Fruit fly (Drosophila melanogaster) whole organism, embryonic: ENCODE data around the gene fal.

Experiments
- Aef1 ChIP-seq: fragments of 200-800 bp; sonication (Bioruptor generic); IDR thresholded peaks from 3 replicates; pipeline ENCODE4 v1.3.6; 2022; ENCODE audit warnings: missing biosample characterization, missing genetic modification characterization
- Antp ChIP-seq: fragments of 200-800 bp; sonication (Bioruptor generic); optimal IDR thresholded peaks from 3 replicates; lab custom pipeline; 2016; ENCODE audit warnings: missing biosample characterization, missing genetic modification characterization
- Awh ChIP-seq: fragments of 200-800 bp; sonication (Bioruptor generic); IDR thresholded peaks from 2 replicates; pipeline ENCODE4, ENCODE4 v1.3.6; 2022; ENCODE audit warnings: missing biosample characterization, missing genetic modification characterization
- Bdp1 ChIP-seq: fragments of 200-800 bp; sonication (Bioruptor generic); optimal IDR thresholded peaks from 3 replicates; lab custom pipeline; 2016; ENCODE audit warnings: missing biosample characterization, missing genetic modification characterization
- Bgb ChIP-seq: fragments of 200-800 bp; sonication (Bioruptor generic); IDR thresholded peaks from 2 replicates; pipeline ENCODE4 v1.3.6; 2022; ENCODE audit warnings: missing biosample characterization, missing genetic modification characterization; ENCODE audit not compliant: partially characterized antibody
- CG10366 ChIP-seq: fragments of 200-800 bp; sonication (Bioruptor generic); IDR thresholded peaks from 2 replicates; pipeline ENCODE4 v1.3.6; 2022; ENCODE audit warnings: missing biosample characterization, missing genetic modification characterization
- CG11696 ChIP-seq: fragments of 200-800 bp; sonication (Bioruptor generic); IDR thresholded peaks from 2 replicates; pipeline ENCODE4 v1.3.6; 2022; ENCODE audit warnings: missing biosample characterization, missing genetic modification characterization
- CG1233 ChIP-seq: fragments of 200-800 bp; sonication (Bioruptor generic); optimal IDR thresholded peaks from 4 replicates; lab custom pipeline; 2018; ENCODE audit warnings: missing biosample characterization, mild to moderate bottlenecking, missing genetic modification characterization
- CG13624 ChIP-seq: fragments of 200-800 bp; sonication (Bioruptor generic); optimal IDR thresholded peaks from 2 replicates; lab custom pipeline; 2016; ENCODE audit warnings: missing biosample characterization, missing genetic modification characterization
- CG14965 ChIP-seq: fragments of 200-800 bp; sonication (Bioruptor generic); optimal IDR thresholded peaks from 2 replicates; lab custom pipeline; 2016; ENCODE audit warnings: missing biosample characterization, missing genetic modification characterization, borderline replicate concordance
- CG2116 ChIP-seq: fragments of 200-800 bp; sonication (Bioruptor generic); optimal IDR thresholded peaks from 3 replicates; lab custom pipeline; 2018; ENCODE audit warnings: missing biosample characterization, mild to moderate bottlenecking, missing genetic modification characterization
- CG3065 ChIP-seq: fragments of 200-800 bp; sonication (Bioruptor generic); optimal IDR thresholded peaks from 2 replicates; lab custom pipeline; 2016; ENCODE audit warnings: missing biosample characterization, missing genetic modification characterization
- CG31441 ChIP-seq: fragments of 200-800 bp; sonication (Bioruptor generic); IDR thresholded peaks from 2 replicates; pipeline ENCODE4 v1.3.6; 2022; ENCODE audit warnings: missing biosample characterization, missing genetic modification characterization
- CG34224 ChIP-seq: fragments of 200-800 bp; sonication (Bioruptor generic); IDR thresholded peaks from 3 replicates; pipeline ENCODE4 v1.3.6; 2022; ENCODE audit warnings: missing biosample characterization, missing genetic modification characterization; ENCODE audit not compliant: partially characterized antibody
- CG3726 ChIP-seq: fragments of 200-800 bp; sonication (Bioruptor generic); IDR thresholded peaks from 3 replicates; pipeline ENCODE4, ENCODE4 v1.3.6; 2022; ENCODE audit warnings: missing biosample characterization, missing genetic modification characterization
- CG4360 ChIP-seq: fragments of 200-800 bp; sonication (Bioruptor generic); IDR thresholded peaks from 2 replicates; pipeline ENCODE4 v1.3.6; 2022; ENCODE audit warnings: missing biosample characterization, missing genetic modification characterization
- CG4617 ChIP-seq: fragments of 200-800 bp; sonication (Bioruptor generic); optimal IDR thresholded peaks from 3 replicates; lab custom pipeline; 2016; ENCODE audit warnings: missing biosample characterization, missing genetic modification characterization, borderline replicate concordance
- CG6765 ChIP-seq: fragments of 200-800 bp; sonication (Bioruptor generic); optimal IDR thresholded peaks from 3 replicates; lab custom pipeline; 2017; ENCODE audit warnings: missing biosample characterization, mild to moderate bottlenecking, missing genetic modification characterization
- CG7987 ChIP-seq: fragments of 200-800 bp; sonication (Bioruptor generic); optimal IDR thresholded peaks from 2 replicates; lab custom pipeline; 2018; ENCODE audit warnings: missing biosample characterization, mild to moderate bottlenecking, missing genetic modification characterization, moderate library complexity
- CG9797 ChIP-seq: fragments of 200-800 bp; sonication (Bioruptor generic); optimal IDR thresholded peaks from 3 replicates; lab custom pipeline; 2018; ENCODE audit warnings: missing biosample characterization, mild to moderate bottlenecking, missing genetic modification characterization
- Dad ChIP-seq: fragments of 200-800 bp; sonication (Bioruptor generic); optimal IDR thresholded peaks from 3 replicates; lab custom pipeline; 2016; ENCODE audit warnings: missing biosample characterization, missing genetic modification characterization
- Dip2 ChIP-seq: fragments of 200-800 bp; sonication (Bioruptor generic); IDR thresholded peaks from 2 replicates; pipeline ENCODE4 v1.3.6; 2022; ENCODE audit warnings: missing biosample characterization, missing genetic modification characterization
- Doc2 ChIP-seq: fragments of 200-800 bp; sonication (Bioruptor generic); IDR thresholded peaks from 2 replicates; pipeline ENCODE4 v1.3.6; 2022; ENCODE audit warnings: missing biosample characterization, missing genetic modification characterization
- H2.0 ChIP-seq: fragments of 200-800 bp; sonication (Bioruptor generic); IDR thresholded peaks from 2 replicates; pipeline ENCODE4 v1.3.6; 2022; ENCODE audit warnings: missing biosample characterization, missing genetic modification characterization
- Hr51 ChIP-seq, 2 experiments: fragments of 200-800 bp; sonication (Bioruptor generic); optimal IDR thresholded peaks; 2 replicates in 1 of 2; 3 replicates in 1 of 2; lab custom pipeline; 2016 to 2018; ENCODE audit warnings: missing biosample characterization in 2 of 2, missing genetic modification characterization in 2 of 2, mild to moderate bottlenecking in 1 of 2, moderate library complexity in 1 of 2
- Jarid2 ChIP-seq: fragments of 200-800 bp; sonication (Bioruptor generic); optimal IDR thresholded peaks from 3 replicates; lab custom pipeline; 2017; ENCODE audit warnings: mild to moderate bottlenecking, missing biosample characterization, missing genetic modification reagents, missing genetic modification characterization
- Mad ChIP-seq: fragments of 200-800 bp; sonication (Bioruptor generic); optimal IDR thresholded peaks from 2 replicates; lab custom pipeline; 2016; ENCODE audit warnings: missing biosample characterization, missing genetic modification characterization
- NK7.1 ChIP-seq: fragments of 200-800 bp; sonication (Bioruptor generic); optimal IDR thresholded peaks from 3 replicates; lab custom pipeline; 2016; ENCODE audit warnings: missing biosample characterization, missing genetic modification characterization
- NfI ChIP-seq: fragments of 200-800 bp; sonication (Bioruptor generic); optimal IDR thresholded peaks from 3 replicates; lab custom pipeline; 2018; ENCODE audit warnings: missing biosample characterization, mild to moderate bottlenecking, missing genetic modification characterization, moderate library complexity
- Sox100B ChIP-seq: fragments of 200-800 bp; sonication (Bioruptor generic); optimal IDR thresholded peaks from 3 replicates; lab custom pipeline; 2018; ENCODE audit warnings: missing biosample characterization, mild to moderate bottlenecking, missing genetic modification characterization
- cad ChIP-seq: fragments of >200 bp; optimal IDR thresholded peaks from 2 replicates; lab custom pipeline; 2017; ENCODE audit warnings: missing biosample characterization, missing genetic modification characterization
- chif ChIP-seq, 2 experiments: fragments of 200-800 bp; sonication (Bioruptor generic); optimal IDR thresholded peaks; 3 replicates each; lab custom pipeline; 2016; ENCODE audit warnings: missing biosample characterization in 2 of 2, missing genetic modification characterization in 2 of 2
- chm ChIP-seq: fragments of 200-800 bp; sonication (Bioruptor generic); IDR thresholded peaks from 2 replicates; pipeline ENCODE4 v1.3.6; 2022; ENCODE audit warnings: missing biosample characterization, missing genetic modification characterization
- corto ChIP-seq: fragments of 200-800 bp; sonication (Bioruptor generic); optimal IDR thresholded peaks from 2 replicates; lab custom pipeline; 2016; ENCODE audit warnings: missing biosample characterization, mild to moderate bottlenecking, missing genetic modification characterization, moderate library complexity
- cwo ChIP-seq: fragments of 200-800 bp; sonication (Bioruptor generic); optimal IDR thresholded peaks from 3 replicates; lab custom pipeline; 2017; ENCODE audit warnings: missing biosample characterization, missing genetic modification characterization, mild to moderate bottlenecking, moderate library complexity, missing genetic modification reagents
- dm ChIP-seq: fragments of 200-800 bp; sonication (Bioruptor generic); optimal IDR thresholded peaks from 3 replicates; lab custom pipeline; 2016; ENCODE audit warnings: missing biosample characterization, missing genetic modification characterization
- dmrt99B ChIP-seq: fragments of 200-800 bp; sonication (Bioruptor generic); optimal IDR thresholded peaks from 2 replicates; lab custom pipeline; 2018; ENCODE audit warnings: missing biosample characterization, mild to moderate bottlenecking, missing genetic modification characterization, moderate library complexity
- esg ChIP-seq: fragments of 200-800 bp; sonication (Bioruptor generic); conservative IDR thresholded peaks from 2 replicates; pipeline ENCODE4 v1.3.6; 2022; ENCODE audit warnings: missing biosample characterization, missing genetic modification characterization
- gem ChIP-seq: fragments of 200-800 bp; sonication (Bioruptor generic); optimal IDR thresholded peaks from 2 replicates; lab custom pipeline; 2019; ENCODE audit warnings: missing biosample characterization, mild to moderate bottlenecking, missing genetic modification characterization, moderate library complexity
- grn ChIP-seq: fragments of 200-800 bp; sonication (Bioruptor generic); optimal IDR thresholded peaks from 3 replicates; lab custom pipeline; 2017; ENCODE audit warnings: missing biosample characterization, missing genetic modification characterization
- jigr1 ChIP-seq: fragments of 200-800 bp; sonication (Bioruptor generic); IDR thresholded peaks from 3 replicates; pipeline ENCODE4 v1.3.6; 2022; ENCODE audit warnings: missing biosample characterization, missing genetic modification characterization
- lola ChIP-seq, 3 experiments: fragments of >200 bp in 2 of 3; fragments of 200-800 bp in 1 of 3; sonication (Bioruptor generic) in 1 of 3; optimal IDR thresholded peaks; 2 replicates each; lab custom pipeline; 2017 to 2019; ENCODE audit warnings: missing biosample characterization in 3 of 3, missing genetic modification characterization in 3 of 3, mild to moderate bottlenecking in 1 of 3, moderate library complexity in 1 of 3
- nmo ChIP-seq: fragments of 200-800 bp; sonication (Bioruptor generic); optimal IDR thresholded peaks from 2 replicates; lab custom pipeline; 2018; ENCODE audit warnings: missing biosample characterization, mild to moderate bottlenecking, missing genetic modification characterization, moderate library complexity
- prd ChIP-seq, 3 experiments: fragments of >200 bp in 2 of 3; fragments of 200-800 bp in 1 of 3; sonication (Bioruptor generic) in 1 of 3; optimal IDR thresholded peaks in 2 of 3; IDR thresholded peaks in 1 of 3; 2 replicates in 2 of 3; 3 replicates in 1 of 3; pipeline versions ENCODE4 v1.3.6 to Lab custom; 2017 to 2022; ENCODE audit warnings: missing biosample characterization in 1 of 3, missing genetic modification characterization in 1 of 3
- ro ChIP-seq: fragments of 200-800 bp; sonication (Bioruptor generic); IDR thresholded peaks from 2 replicates; pipeline ENCODE4 v1.3.6; 2022; ENCODE audit warnings: missing biosample characterization, missing genetic modification characterization
- seq ChIP-seq: fragments of 200-800 bp; sonication (Bioruptor generic); IDR thresholded peaks from 2 replicates; pipeline ENCODE4 v1.3.6; 2022; ENCODE audit warnings: missing biosample characterization, missing genetic modification characterization
- slou ChIP-seq: fragments of 200-800 bp; sonication (Bioruptor generic); optimal IDR thresholded peaks from 3 replicates; lab custom pipeline; 2016; ENCODE audit warnings: missing biosample characterization, missing genetic modification characterization
- wek ChIP-seq: fragments of 200-800 bp; sonication (Bioruptor generic); optimal IDR thresholded peaks from 3 replicates; lab custom pipeline; 2018; ENCODE audit warnings: missing biosample characterization, mild to moderate bottlenecking, missing genetic modification characterization, moderate library complexity
- zen2 ChIP-seq: fragments of 200-800 bp; sonication (Bioruptor generic); IDR thresholded peaks from 3 replicates; pipeline ENCODE4 v1.3.6; 2022; ENCODE audit warnings: missing biosample characterization, missing genetic modification characterization; ENCODE audit not compliant: partially characterized antibody

fal gene

dm6 chr3L:19294235-19294612, at the start of gene fal (continued):
- TF ChIP-seq NfI (GFP tag; lab: Kevin White, UChicago) (no peak), wek (GFP tag; lab: Kevin White, UChicago) (no peak), Dad (GFP tag; lab: Kevin White, UChicago) (no peak), CG7987 (GFP tag; lab: Kevin White, UChicago) (no peak)

dm6 chr3L:19251643-19252042, 42.7 kb upstream of the fal start:
- TF ChIP-seq slou, result no peak
- TF ChIP-seq CG4360, result no peak
- peak; percentile 28 for TF ChIP-seq cwo
- no peak for TF ChIP-seq seq (GFP tag; lab: Robert Waterston, UW)
- TF ChIP-seq Sox100B (GFP tag; lab: Kevin White, UChicago), result peak; percentile 43
- no peak for TF ChIP-seq chif (GFP tag; optimal IDR thresholded peaks at IDR 0.05; lab: Kevin White, UChicago)
- TF ChIP-seq CG13624, result no peak
- peak; percentile 5 for TF ChIP-seq CG6765 (GFP tag; lab: Kevin White, UChicago)
- no peak for TF ChIP-seq zen2 (GFP tag; lab: Robert Waterston, UW)
- TF ChIP-seq CG34224, result no peak
- no peak for TF ChIP-seq Dip2
- TF ChIP-seq Awh (GFP tag; lab: Robert Waterston, UW), result no peak
- TF ChIP-seq grn (GFP tag; lab: Kevin White, UChicago), result no peak
- TF ChIP-seq jigr1 (GFP tag; lab: Robert Waterston, UW), result no peak
- TF ChIP-seq cad (GFP tag; lab: Kevin White, UChicago), result no peak
- TF ChIP-seq Mad (GFP tag; lab: Kevin White, UChicago), result no peak
- TF ChIP-seq CG10366 (GFP tag; lab: Robert Waterston, UW), result no peak
- TF ChIP-seq CG1233 (GFP tag; lab: Kevin White, UChicago), result no peak
- TF ChIP-seq gem, result peak; percentile 69
- no peak for TF ChIP-seq H2.0 (GFP tag; lab: Robert Waterston, UW)
- peak; percentile 66 for TF ChIP-seq dmrt99B
- no peak for TF ChIP-seq Jarid2
- no peak for TF ChIP-seq CG4617 (GFP tag; lab: Kevin White, UChicago)
- no peak for TF ChIP-seq CG9797 (GFP tag; lab: Kevin White, UChicago)
- TF ChIP-seq dm, result no peak
- peak; percentile 45; the same call in 1 of the 2 replicates for TF ChIP-seq CG31441 (GFP tag; lab: Robert Waterston, UW)
- peak in 1 of 3 experiments; percentile 23 for TF ChIP-seq lola (GFP tag; optimal IDR thresholded peaks at IDR 0.05; lab: Kevin White, UChicago)
- TF ChIP-seq Aef1 (GFP tag; lab: Robert Waterston, UW), result no peak
- no peak for TF ChIP-seq esg (GFP tag; lab: Robert Waterston, UW)
- TF ChIP-seq CG3726 (GFP tag; lab: Robert Waterston, UW), result no peak
- no peak for TF ChIP-seq NK7.1 (GFP tag; lab: Kevin White, UChicago)
- TF ChIP-seq nmo, result peak; percentile 46
- TF ChIP-seq Hr51 (GFP tag; optimal IDR thresholded peaks at IDR 0.05; lab: Kevin White, UChicago), result peak in 1 of 2 experiments; percentile 56
- TF ChIP-seq Dad (GFP tag; lab: Kevin White, UChicago), result no peak
- no peak for TF ChIP-seq prd (optimal IDR thresholded peaks at IDR 0.05; lab: Kevin White, UChicago)
- TF ChIP-seq prd (GFP tag; IDR thresholded peaks at IDR 0.05; lab: Robert Waterston, UW), result no peak
- no peak for TF ChIP-seq CG2116
- no peak for TF ChIP-seq CG14965 (GFP tag; lab: Kevin White, UChicago)
- no peak for TF ChIP-seq chm
- no peak for TF ChIP-seq Bdp1
- no peak for TF ChIP-seq CG3065 (GFP tag; lab: Kevin White, UChicago)
- TF ChIP-seq Antp (GFP tag; lab: Kevin White, UChicago), result no peak
- TF ChIP-seq CG11696 (GFP tag; lab: Robert Waterston, UW), result no peak
- no peak for TF ChIP-seq ro (GFP tag; lab: Robert Waterston, UW)
- no peak for TF ChIP-seq corto (GFP tag; lab: Kevin White, UChicago)
- TF ChIP-seq Doc2, result no peak
- TF ChIP-seq Bgb, result no peak
